Worm (Caenorhabditis elegans): ENCODE measurements around the gene abu-8.

ce11 chrV:5192501-5192900 is 1.9 kb downstream of the abu-8 start, which contains the start of gene C03A7.13:
- TF ChIP-seq fkh-10 (GFP tag; optimal IDR thresholded peaks at IDR 0.05) (no peak), ama-1 (optimal IDR thresholded peaks at IDR 0.05) (no peak), tbx-2 (tag; optimal IDR thresholded peaks at IDR 0.05) (no peak), nhr-76 (tag; optimal IDR thresholded peaks at IDR 0.05) (no peak), pqm-1 (tag; optimal IDR thresholded peaks at IDR 0.05) (peak; percentile 88), skn-1 (tag; optimal IDR thresholded peaks at IDR 0.05) (no peak), ceh-28 (tag; optimal IDR thresholded peaks at IDR 0.05) (no peak), aly-2 (tag; optimal IDR thresholded peaks at IDR 0.05) (no peak), elt-1 (tag; optimal IDR thresholded peaks at IDR 0.05) (no peak), unc-39 (tag; optimal IDR thresholded peaks at IDR 0.05) (no peak)

Data from whole organism, L3 larva.